Worm (Caenorhabditis elegans) whole organism, late embryonic: ENCODE results near the gene his-40.

ENCODE experiments used
- ama-1 ChIP-seq: fragments of 150-350 bp; optimal IDR thresholded peaks from 2 replicates; lab custom pipeline; 2014
- nfya-1 ChIP-seq: sonication (generic microtip); optimal IDR thresholded peaks from 2 replicates; lab custom pipeline; 2017; ENCODE audit warnings: missing genetic modification characterization, mild to moderate bottlenecking, missing compliant biosample characterization, antibody characterized with exemption, moderate library complexity
- unc-42 ChIP-seq: sonication (generic microtip); optimal IDR thresholded peaks from 2 replicates; lab custom pipeline; 2016; ENCODE audit warnings: missing genotype, missing genetic modification characterization, missing compliant biosample characterization

ce11 chrX:7305520-7306186, 4.3 kb upstream of the his-40 start, which contains the start of gene sur-5:
- TF ChIP-seq ama-1 (lab: Kevin White, UChicago) (no peak), unc-42 (tag; lab: Kevin White, UChicago) (no peak), nfya-1 (no peak)
